Fruit fly (Drosophila melanogaster) whole organism: ENCODE data around the gene Gyc89Db.

Experiments
- CG8478 ChIP-seq: fragments of >200 bp; optimal IDR thresholded peaks from 2 replicates; lab custom pipeline; 2018; ENCODE audit warnings: inconsistent platforms
- Dll ChIP-seq: fragments of >200 bp; optimal IDR thresholded peaks from 2 replicates; lab custom pipeline; 2017
- EcR ChIP-seq, 2 experiments: fragments of >200 bp; optimal IDR thresholded peaks; 2 replicates each; lab custom pipeline; 2017; ENCODE audit warnings: missing biosample characterization in 2 of 2, missing genetic modification characterization in 2 of 2, missing genetic modification reagents in 2 of 2
- pan ChIP-seq: fragments of >200 bp; optimal IDR thresholded peaks from 2 replicates; lab custom pipeline; 2017
- psq ChIP-seq: fragments of >200 bp; optimal IDR thresholded peaks from 2 replicates; lab custom pipeline; 2017
- usp ChIP-seq: fragments of >200 bp; optimal IDR thresholded peaks from 2 replicates; lab custom pipeline; 2017; ENCODE audit warnings: missing biosample characterization, missing genetic modification characterization, mixed read lengths

Gyc89Db gene

dm6 chr3R:16476472-16476871 lies 438 bp upstream of the Gyc89Db start:
- no peak for TF ChIP-seq psq (lab: Kevin White, UChicago)
- TF ChIP-seq pan (lab: Kevin White, UChicago) = no peak
- no peak for TF ChIP-seq usp (GFP tag; lab: Kevin White, UChicago)
- no peak for TF ChIP-seq Dll (lab: Kevin White, UChicago)
- TF ChIP-seq CG8478 (lab: Kevin White, UChicago) = no peak
- TF ChIP-seq EcR (GFP tag; optimal IDR thresholded peaks at IDR 0.05; lab: Kevin White, UChicago) = no peak

- TF ChIP-seq usp (GFP tag; lab: Kevin White, UChicago) (no peak), psq (lab: Kevin White, UChicago) (no peak), pan (lab: Kevin White, UChicago) (no peak), EcR (GFP tag; optimal IDR thresholded peaks at IDR 0.05; lab: Kevin White, UChicago) (no peak), CG8478 (lab: Kevin White, UChicago) (no peak), Dll (lab: Kevin White, UChicago) (no peak)
Observed at dm6 chr3R:16480995-16481394, 4.1 kb downstream of the Gyc89Db start, which contains the start of gene Dhfr. Dhfr (plus strand) TSS chr3R:16481167.

- TF ChIP-seq CG8478 (lab: Kevin White, UChicago) (no peak), EcR (GFP tag; optimal IDR thresholded peaks at IDR 0.05; lab: Kevin White, UChicago) (no peak), usp (GFP tag; lab: Kevin White, UChicago) (no peak), pan (lab: Kevin White, UChicago) (no peak), Dll (lab: Kevin White, UChicago) (no peak), psq (lab: Kevin White, UChicago) (no peak)
Observed at dm6 chr3R:16482276-16482675, 5.4 kb downstream of the Gyc89Db start, which contains the start of gene Sdhaf3. Sdhaf3 (minus strand) TSS chr3R:16482452.

- TF ChIP-seq CG8478 (lab: Kevin White, UChicago) (no peak), usp (GFP tag; lab: Kevin White, UChicago) (no peak), Dll (lab: Kevin White, UChicago) (no peak), pan (lab: Kevin White, UChicago) (no peak), psq (lab: Kevin White, UChicago) (no peak)
Observed at dm6 chr3R:16483877-16484417, 7.0 kb downstream of the Gyc89Db start, which contains the start of gene Der-2. Der-2 (minus strand) TSS chr3R:16484223.

dm6 chr3R:16485487-16486233 lies 8.8 kb downstream of the Gyc89Db start:
- no peak for TF ChIP-seq usp (GFP tag; lab: Kevin White, UChicago)
- TF ChIP-seq Dll (lab: Kevin White, UChicago) = no peak
- TF ChIP-seq CG8478 (lab: Kevin White, UChicago) = no peak
- TF ChIP-seq pan (lab: Kevin White, UChicago) = no peak
- TF ChIP-seq EcR (GFP tag; optimal IDR thresholded peaks at IDR 0.05; lab: Kevin White, UChicago) = no peak
- TF ChIP-seq psq (lab: Kevin White, UChicago) = no peak

- TF ChIP-seq EcR (GFP tag; optimal IDR thresholded peaks at IDR 0.05; lab: Kevin White, UChicago) = no peak
- no peak for TF ChIP-seq CG8478 (lab: Kevin White, UChicago)
- no peak for TF ChIP-seq Dll (lab: Kevin White, UChicago)
- TF ChIP-seq usp (GFP tag; lab: Kevin White, UChicago) = no peak
- no peak for TF ChIP-seq pan (lab: Kevin White, UChicago)
- no peak for TF ChIP-seq psq (lab: Kevin White, UChicago)
Observed at dm6 chr3R:16495322-16495721, 18.4 kb downstream of the Gyc89Db start, which contains the start of gene Cad89D. Cad89D (minus strand) TSS chr3R:16495422.

- no peak for TF ChIP-seq psq (lab: Kevin White, UChicago)
- no peak for TF ChIP-seq Dll (lab: Kevin White, UChicago)
- TF ChIP-seq EcR (GFP tag; optimal IDR thresholded peaks at IDR 0.05; lab: Kevin White, UChicago) = no peak
- no peak for TF ChIP-seq CG8478 (lab: Kevin White, UChicago)
- no peak for TF ChIP-seq usp (GFP tag; lab: Kevin White, UChicago)
- no peak for TF ChIP-seq pan (lab: Kevin White, UChicago)
Observed at dm6 chr3R:16496209-16496608, 19.3 kb downstream of the Gyc89Db start.

- TF ChIP-seq pan (lab: Kevin White, UChicago) (no peak), psq (lab: Kevin White, UChicago) (no peak), EcR (GFP tag; optimal IDR thresholded peaks at IDR 0.05; lab: Kevin White, UChicago) (no peak)
Observed at dm6 chr3R:16497379-16497778, 20.5 kb downstream of the Gyc89Db start.

dm6 chr3R:16498859-16499258 lies 21.9 kb downstream of the Gyc89Db start, which contains the start of gene Gr89a:
Gr89a (minus strand) TSS chr3R:16498959.
- TF ChIP-seq usp (GFP tag; lab: Kevin White, UChicago) (no peak), psq (lab: Kevin White, UChicago) (no peak), CG8478 (lab: Kevin White, UChicago) (no peak), EcR (GFP tag; optimal IDR thresholded peaks at IDR 0.05; lab: Kevin White, UChicago) (no peak), Dll (lab: Kevin White, UChicago) (no peak)

dm6 chr3R:16500919-16501851 lies 24.3 kb downstream of the Gyc89Db start, which contains the start of gene Decay:
Decay (minus strand) TSS chr3R:16501050.
- TF ChIP-seq CG8478 (lab: Kevin White, UChicago) (no peak), usp (GFP tag; lab: Kevin White, UChicago) (no peak), pan (lab: Kevin White, UChicago) (no peak), EcR (GFP tag; optimal IDR thresholded peaks at IDR 0.05; lab: Kevin White, UChicago) (no peak), Dll (lab: Kevin White, UChicago) (no peak), psq (lab: Kevin White, UChicago) (no peak)
